Fruit fly (Drosophila melanogaster): ENCODE measurements around the gene ine.
A peak's percentile ranks its signal among the peaks of the same experiment; 100 is the strongest.

Gene ine

DNA sequence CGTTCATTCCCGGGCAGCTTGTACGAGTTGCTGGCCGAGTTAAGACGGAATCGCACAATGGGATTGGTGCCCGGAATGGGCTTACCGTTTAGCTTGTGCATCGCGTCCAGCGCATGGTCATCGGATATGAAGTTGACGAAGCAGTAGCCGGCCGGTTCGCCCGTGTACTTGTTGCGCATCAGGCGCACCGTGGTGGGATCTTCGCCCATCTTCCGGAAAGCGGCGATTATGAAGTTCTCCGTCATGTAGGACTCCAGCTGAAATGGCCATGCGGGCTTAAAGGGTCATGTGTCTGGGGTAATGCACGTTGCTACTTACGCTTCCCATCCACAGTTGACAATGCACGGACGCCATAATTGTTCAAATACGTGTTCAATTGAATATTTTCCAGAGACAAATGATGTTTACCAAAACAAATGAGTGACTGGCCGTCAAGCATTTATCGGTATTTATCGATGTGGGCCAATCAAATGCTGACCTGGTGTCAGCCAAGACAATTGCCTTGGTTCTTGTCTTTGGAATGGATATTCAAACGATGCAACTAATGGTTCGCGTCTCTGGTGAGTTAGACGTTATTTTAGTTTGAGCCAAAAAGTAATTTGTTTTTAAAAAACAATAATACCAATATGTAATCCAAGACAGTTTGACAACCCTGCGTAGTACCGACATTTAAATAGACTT is 22.7 kb downstream of the ine start, which contains the start of the genes Secp43 and ND-B8 (continued):
- TF ChIP-seq tna (GFP tag; IDR thresholded peaks at IDR 0.05; ENCODE audit: partially characterized antibody) (peak; percentile 74; the same call in 1 of the 2 replicates), Hmr (GFP tag; optimal IDR thresholded peaks at IDR 0.05) (peak; percentile 75), slp2 (GFP tag; optimal IDR thresholded peaks at IDR 0.05) (no peak), CG6791 (GFP tag; IDR thresholded peaks at IDR 0.05; ENCODE audit: partially characterized antibody) (peak; percentile 86), shn (GFP tag; optimal IDR thresholded peaks at IDR 0.05) (no peak), sqz (GFP tag; optimal IDR thresholded peaks at IDR 0.05) (no peak), unc-4 (GFP tag; IDR thresholded peaks at IDR 0.05; ENCODE audit: partially characterized antibody) (peak; percentile 78), Vsx1 (GFP tag; optimal IDR thresholded peaks at IDR 0.05) (peak; percentile 11), CG7786 (GFP tag; optimal IDR thresholded peaks at IDR 0.05) (no peak), Ets65A (GFP tag) (peak; percentile 31), D19A (tag; optimal IDR thresholded peaks at IDR 0.05) (peak; percentile 18), CG10979 (tag; optimal IDR thresholded peaks at IDR 0.05) (no peak), CG12071 (GFP tag; optimal IDR thresholded peaks at IDR 0.05) (no peak), Camta (GFP tag; optimal IDR thresholded peaks at IDR 0.05) (no peak), CG2116 (GFP tag; optimal IDR thresholded peaks at IDR 0.05) (peak; percentile 98), Dbx (GFP tag; IDR thresholded peaks at IDR 0.05) (no peak), CG3847 (GFP tag; IDR thresholded peaks at IDR 0.05) (peak; percentile 33; the same call in 1 of the 2 replicates), br (optimal IDR thresholded peaks at IDR 0.05) (no peak), CG13624 (GFP tag; optimal IDR thresholded peaks at IDR 0.05) (peak; percentile 29), tap (tag; optimal IDR thresholded peaks at IDR 0.05) (no peak), CG16813 (GFP tag; IDR thresholded peaks at IDR 0.05; ENCODE audit: partially characterized antibody) (peak; percentile 80), oc (tag; optimal IDR thresholded peaks at IDR 0.05) (no peak), CG12299 (tag; optimal IDR thresholded peaks at IDR 0.05) (no peak), ac (GFP tag; optimal IDR thresholded peaks at IDR 0.05) (no peak), ftz-f1 (GFP tag; optimal IDR thresholded peaks at IDR 0.05) (peak; percentile 26), CG15696 (tag; optimal IDR thresholded peaks at IDR 0.05) (no peak), CG11695 (GFP tag; IDR thresholded peaks at IDR 0.05) (no peak), CG43689 (GFP tag; IDR thresholded peaks at IDR 0.05) (no peak), dm (GFP tag; optimal IDR thresholded peaks at IDR 0.05) (peak; percentile 33), CG2129 (GFP tag; IDR thresholded peaks at IDR 0.05; ENCODE audit: partially characterized antibody) (0 out of 2 replicates have a peak, but pooled peaks have one; percentile 29), CG2199 (GFP tag; IDR thresholded peaks at IDR 0.05) (0 out of 3 replicates have a peak, but pooled peaks have one; percentile 24), gce (GFP tag; IDR thresholded peaks at IDR 0.05) (no peak), CG16863 (GFP tag; optimal IDR thresholded peaks at IDR 0.05) (no peak), ara (GFP tag; IDR thresholded peaks at IDR 0.05) (no peak), cato (GFP tag; optimal IDR thresholded peaks at IDR 0.05; ENCODE audit: borderline replicate concordance) (no peak), corto (GFP tag; optimal IDR thresholded peaks at IDR 0.05) (no peak), Ada2b (GFP tag; IDR thresholded peaks at IDR 0.05) (no peak), run (tag; optimal IDR thresholded peaks at IDR 0.05) (no peak), CG34376 (GFP tag; optimal IDR thresholded peaks at IDR 0.05) (peak; percentile 82), p53 (GFP tag; optimal IDR thresholded peaks at IDR 0.05) (no peak), tin (GFP tag; optimal IDR thresholded peaks at IDR 0.05) (no peak), eve (GFP tag; optimal IDR thresholded peaks at IDR 0.05) (no peak), Adf1 (GFP tag; IDR thresholded peaks at IDR 0.05) (no peak), CG5180 (GFP tag; optimal IDR thresholded peaks at IDR 0.05) (no peak), CG17328 (GFP tag; IDR thresholded peaks at IDR 0.05) (no peak), Blimp-1 (GFP tag; optimal IDR thresholded peaks at IDR 0.05) (no peak), Dad (GFP tag; optimal IDR thresholded peaks at IDR 0.05) (no peak), CG13123 (GFP tag; optimal IDR thresholded peaks at IDR 0.05) (no peak), ttk (GFP tag; IDR thresholded peaks at IDR 0.05) (no peak), bcd (GFP tag; optimal IDR thresholded peaks at IDR 0.05) (peak; percentile 21)
